Fruit fly (Drosophila melanogaster) whole organism, prepupa: Measurements from ENCODE around the gene CG11663.

Source experiments
- Blimp-1 ChIP-seq: fragments of 200-800 bp; sonication (Bioruptor generic); optimal IDR thresholded peaks from 3 replicates; lab custom pipeline; 2017; ENCODE audit warnings: missing biosample characterization, missing genetic modification characterization, mild to moderate bottlenecking, moderate library complexity, missing genetic modification reagents
- CG11294 ChIP-seq: fragments of 200-800 bp; sonication (Bioruptor generic); IDR thresholded peaks from 2 replicates; pipeline ENCODE4 v1.3.6; 2022; ENCODE audit warnings: missing biosample characterization, missing genetic modification characterization
- CG11762 ChIP-seq: fragments of 200-800 bp; sonication (Bioruptor generic); optimal IDR thresholded peaks from 3 replicates; lab custom pipeline; 2016; ENCODE audit warnings: missing biosample characterization, missing genetic modification characterization; ENCODE audit not compliant: insufficient read depth
- CG1621 ChIP-seq: fragments of 200-800 bp; sonication (Bioruptor generic); optimal IDR thresholded peaks from 3 replicates; lab custom pipeline; 2018; ENCODE audit warnings: missing biosample characterization, mild to moderate bottlenecking, missing genetic modification characterization
- CG3032 ChIP-seq: fragments of 200-800 bp; optimal IDR thresholded peaks from 2 replicates; lab custom pipeline; 2019; ENCODE audit warnings: missing biosample characterization, mild to moderate bottlenecking, missing genetic modification characterization, moderate library complexity
- CG3919 ChIP-seq: fragments of 200-800 bp; sonication (Bioruptor generic); optimal IDR thresholded peaks from 3 replicates; lab custom pipeline; 2016; ENCODE audit warnings: missing biosample characterization, missing genetic modification characterization
- CG6163 ChIP-seq: fragments of 200-800 bp; sonication (Bioruptor generic); IDR thresholded peaks from 3 replicates; pipeline ENCODE4 v1.3.6; 2022; ENCODE audit warnings: missing biosample characterization, missing genetic modification characterization
- CG6276 ChIP-seq: fragments of 200-800 bp; sonication (Bioruptor generic); optimal IDR thresholded peaks from 2 replicates; lab custom pipeline; 2017; ENCODE audit warnings: missing biosample characterization, mild to moderate bottlenecking, missing genetic modification characterization
- CG6792 ChIP-seq: fragments of 200-800 bp; sonication (Bioruptor generic); optimal IDR thresholded peaks from 3 replicates; lab custom pipeline; 2016; ENCODE audit warnings: missing biosample characterization, missing genetic modification characterization
- CG8119 ChIP-seq: fragments of 200-800 bp; sonication (Bioruptor generic); IDR thresholded peaks from 3 replicates; pipeline ENCODE4 v1.3.6; 2022; ENCODE audit warnings: missing biosample characterization, missing genetic modification characterization
- CG8319 ChIP-seq: fragments of 200-800 bp; sonication (Bioruptor generic); optimal IDR thresholded peaks from 3 replicates; lab custom pipeline; 2016; ENCODE audit warnings: missing biosample characterization, missing genetic modification characterization
- CG8632 ChIP-seq: fragments of 200-800 bp; sonication (Bioruptor generic); optimal IDR thresholded peaks from 3 replicates; lab custom pipeline; 2016; ENCODE audit warnings: missing biosample characterization, missing genetic modification characterization
- CG9139 ChIP-seq: fragments of 200-800 bp; sonication (Bioruptor generic); optimal IDR thresholded peaks from 3 replicates; lab custom pipeline; 2017; ENCODE audit warnings: missing biosample characterization, mild to moderate bottlenecking, missing genetic modification characterization
- Eip75B ChIP-seq: fragments of 200-800 bp; sonication (Bioruptor generic); optimal IDR thresholded peaks from 3 replicates; lab custom pipeline; 2016; ENCODE audit warnings: missing biosample characterization, missing genetic modification characterization
- Hr38 ChIP-seq: sonication (Bioruptor generic); optimal IDR thresholded peaks from 2 replicates; lab custom pipeline; 2016; ENCODE audit warnings: missing biosample characterization, missing genetic modification characterization
- Hr4 ChIP-seq: fragments of 200-800 bp; sonication (Bioruptor generic); optimal IDR thresholded peaks from 3 replicates; lab custom pipeline; 2016; ENCODE audit warnings: missing biosample characterization, missing genetic modification characterization
- Sox102F ChIP-seq: fragments of 200-800 bp; sonication (Bioruptor generic); optimal IDR thresholded peaks from 2 replicates; lab custom pipeline; 2016; ENCODE audit warnings: missing biosample characterization, mild to moderate bottlenecking, missing genetic modification characterization
- Sox14 ChIP-seq: fragments of 200-800 bp; sonication (Bioruptor generic); optimal IDR thresholded peaks from 3 replicates; lab custom pipeline; 2016; ENCODE audit warnings: missing biosample characterization, missing genetic modification characterization
- Sox15 ChIP-seq: fragments of 200-800 bp; sonication (Bioruptor generic); optimal IDR thresholded peaks from 3 replicates; lab custom pipeline; 2016; ENCODE audit warnings: missing biosample characterization, missing genetic modification characterization
- achi ChIP-seq: fragments of 200-800 bp; sonication (Bioruptor generic); optimal IDR thresholded peaks from 3 replicates; lab custom pipeline; 2016; ENCODE audit warnings: missing biosample characterization, missing genetic modification characterization
- acj6 ChIP-seq: fragments of 200-800 bp; sonication (Bioruptor generic); optimal IDR thresholded peaks from 3 replicates; lab custom pipeline; 2016; ENCODE audit warnings: missing biosample characterization, missing genetic modification characterization
- dac ChIP-seq: fragments of 200-800 bp; sonication (Bioruptor generic); optimal IDR thresholded peaks from 2 replicates; lab custom pipeline; 2017; ENCODE audit warnings: missing biosample characterization, mild to moderate bottlenecking, missing genetic modification characterization
- dsx ChIP-seq: fragments of 200-800 bp; optimal IDR thresholded peaks from 3 replicates; lab custom pipeline; 2019; ENCODE audit warnings: missing biosample characterization, mild to moderate bottlenecking, missing genetic modification characterization, moderate library complexity; ENCODE audit not compliant: poor library complexity, severe bottlenecking
- esn ChIP-seq: fragments of 200-800 bp; sonication (Bioruptor generic); optimal IDR thresholded peaks from 2 replicates; lab custom pipeline; 2016; ENCODE audit warnings: missing biosample characterization, mild to moderate bottlenecking, missing genetic modification characterization, moderate library complexity
- fd59A ChIP-seq: fragments of 200-800 bp; sonication (Bioruptor generic); optimal IDR thresholded peaks from 2 replicates; lab custom pipeline; 2017; ENCODE audit warnings: missing biosample characterization, mild to moderate bottlenecking, missing genetic modification characterization, missing genetic modification reagents
- fd85E ChIP-seq: fragments of 200-800 bp; sonication (Bioruptor generic); optimal IDR thresholded peaks from 3 replicates; lab custom pipeline; 2016; ENCODE audit warnings: missing biosample characterization, missing genetic modification characterization
- fkh ChIP-seq: fragments of 200-800 bp; sonication (Bioruptor generic); optimal IDR thresholded peaks from 3 replicates; lab custom pipeline; 2017; ENCODE audit warnings: missing biosample characterization, mild to moderate bottlenecking, missing genetic modification characterization, moderate library complexity
- lz ChIP-seq: fragments of 200-800 bp; sonication (Bioruptor generic); optimal IDR thresholded peaks from 3 replicates; lab custom pipeline; 2016; ENCODE audit warnings: missing biosample characterization, missing genetic modification characterization
- net ChIP-seq: fragments of 200-800 bp; sonication (Bioruptor generic); optimal IDR thresholded peaks from 3 replicates; lab custom pipeline; 2016; ENCODE audit warnings: missing biosample characterization, missing genetic modification characterization
- spab ChIP-seq: fragments of 200-800 bp; sonication (Bioruptor generic); optimal IDR thresholded peaks from 2 replicates; lab custom pipeline; 2017; ENCODE audit warnings: missing biosample characterization, mild to moderate bottlenecking, missing genetic modification characterization, missing genetic modification reagents
- svp ChIP-seq: fragments of 200-800 bp; sonication (Bioruptor generic); peaks from one replicate; lab custom pipeline; 2016; ENCODE audit warnings: missing biosample characterization, missing genetic modification characterization
- vri ChIP-seq: fragments of 200-800 bp; sonication (Bioruptor generic); optimal IDR thresholded peaks from 3 replicates; lab custom pipeline; 2016; ENCODE audit warnings: missing biosample characterization, mild to moderate bottlenecking, missing genetic modification characterization

CG11663 gene

DNA sequence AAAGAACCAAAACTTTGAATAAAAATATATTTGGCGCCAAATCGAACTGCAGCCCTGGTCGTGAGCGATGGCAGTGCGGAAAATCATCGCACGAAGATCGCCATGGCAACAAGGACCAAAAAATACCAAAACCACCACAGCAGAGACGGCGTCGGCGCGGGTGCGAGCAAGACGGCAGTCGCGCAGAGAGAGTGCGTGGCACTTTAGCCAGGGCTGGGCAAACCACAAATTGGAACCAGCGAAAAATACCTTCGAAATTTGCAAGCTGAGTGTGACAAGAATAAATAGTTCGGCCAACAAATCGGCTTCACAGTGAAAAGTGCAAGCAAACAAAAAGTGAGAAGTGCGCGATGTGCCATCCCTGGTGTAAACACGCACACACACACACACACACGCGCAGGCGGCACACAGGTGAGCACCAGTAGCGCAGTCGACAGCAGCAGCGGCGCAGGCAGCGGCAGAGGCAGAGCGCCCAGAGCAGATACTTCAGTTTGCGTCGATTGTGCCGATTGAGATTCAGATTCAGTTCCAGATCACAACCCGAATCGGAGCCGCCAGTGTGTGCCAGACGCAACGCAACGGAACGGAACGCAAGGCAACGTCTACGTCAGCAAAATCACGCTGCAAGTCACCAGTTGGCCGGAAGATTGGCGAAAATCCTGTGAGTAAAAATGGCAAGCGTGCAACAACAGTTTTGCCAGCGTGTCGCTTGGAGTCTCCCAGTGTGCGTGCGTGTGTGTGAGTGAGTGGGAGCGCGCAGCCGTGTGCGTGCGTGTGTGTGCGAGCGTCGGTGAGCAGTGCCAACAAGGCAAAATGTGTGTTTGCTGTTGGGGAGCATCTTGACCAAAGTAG, 41.0 kb downstream of the CG11663 start, which contains the start of gene TRAM (continued):
- TF ChIP-seq Eip75B (GFP tag; lab: Kevin White, UChicago) (peak; percentile 97), Sox15 (GFP tag; lab: Kevin White, UChicago) (peak; percentile 97), fd85E (GFP tag; lab: Kevin White, UChicago) (peak; percentile 95), net (GFP tag; lab: Kevin White, UChicago) (peak; percentile 97), CG8119 (peak; percentile 99), dac (GFP tag; lab: Kevin White, UChicago) (peak; percentile 99), CG6276 (GFP tag; lab: Kevin White, UChicago) (peak; percentile 98), achi (GFP tag; lab: Kevin White, UChicago) (peak; percentile 97), CG11294 (GFP tag; lab: Robert Waterston, UW) (peak; percentile 98), acj6 (GFP tag; lab: Kevin White, UChicago) (peak; percentile 96), svp (GFP tag; lab: Kevin White, UChicago) (peak; percentile 98), Hr4 (GFP tag; lab: Kevin White, UChicago) (peak; percentile 98), lz (GFP tag; lab: Kevin White, UChicago) (peak; percentile 98), CG8632 (GFP tag; lab: Kevin White, UChicago) (peak; percentile 95), Blimp-1 (peak; percentile 92), spab (peak; percentile 96), CG3919 (GFP tag; lab: Kevin White, UChicago) (peak; percentile 98)
- TF ChIP-seq, all 60 proteins: peak for 60

DNA sequence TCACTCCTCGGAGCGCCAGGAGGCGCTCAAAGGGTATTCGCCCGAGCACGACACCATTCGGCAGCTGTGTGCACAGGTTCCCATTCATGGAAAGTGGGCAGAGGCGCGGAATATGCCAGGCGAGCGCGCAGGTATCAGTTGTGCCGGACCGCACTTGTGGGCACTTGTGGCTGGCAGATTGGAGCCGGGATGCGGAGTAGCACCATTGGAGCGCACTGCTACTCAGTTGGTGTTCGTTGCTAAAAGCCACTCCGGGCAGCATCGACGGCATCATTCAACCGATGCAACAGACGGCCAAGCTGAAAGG, 41.6 kb downstream of the CG11663 start:
- TF ChIP-seq fkh (GFP tag; lab: Kevin White, UChicago) (no peak), CG9139 (GFP tag; lab: Kevin White, UChicago) (no peak), dsx (GFP tag; lab: Kevin White, UChicago) (no peak), CG6792 (GFP tag; lab: Kevin White, UChicago) (no peak), CG6163 (GFP tag; lab: Robert Waterston, UW) (no peak), dac (GFP tag; lab: Kevin White, UChicago) (no peak), net (GFP tag; lab: Kevin White, UChicago) (no peak), CG11762 (GFP tag; lab: Kevin White, UChicago) (no peak), CG3032 (tag; lab: Kevin White, UChicago) (no peak), fd59A (GFP tag; lab: Kevin White, UChicago) (no peak), CG1621 (tag; lab: Kevin White, UChicago) (no peak), Sox102F (GFP tag; lab: Kevin White, UChicago) (no peak), CG8319 (no peak), Hr38 (GFP tag; lab: Kevin White, UChicago) (no peak), fd85E (GFP tag; lab: Kevin White, UChicago) (no peak), vri (GFP tag; lab: Kevin White, UChicago) (no peak)

DNA sequence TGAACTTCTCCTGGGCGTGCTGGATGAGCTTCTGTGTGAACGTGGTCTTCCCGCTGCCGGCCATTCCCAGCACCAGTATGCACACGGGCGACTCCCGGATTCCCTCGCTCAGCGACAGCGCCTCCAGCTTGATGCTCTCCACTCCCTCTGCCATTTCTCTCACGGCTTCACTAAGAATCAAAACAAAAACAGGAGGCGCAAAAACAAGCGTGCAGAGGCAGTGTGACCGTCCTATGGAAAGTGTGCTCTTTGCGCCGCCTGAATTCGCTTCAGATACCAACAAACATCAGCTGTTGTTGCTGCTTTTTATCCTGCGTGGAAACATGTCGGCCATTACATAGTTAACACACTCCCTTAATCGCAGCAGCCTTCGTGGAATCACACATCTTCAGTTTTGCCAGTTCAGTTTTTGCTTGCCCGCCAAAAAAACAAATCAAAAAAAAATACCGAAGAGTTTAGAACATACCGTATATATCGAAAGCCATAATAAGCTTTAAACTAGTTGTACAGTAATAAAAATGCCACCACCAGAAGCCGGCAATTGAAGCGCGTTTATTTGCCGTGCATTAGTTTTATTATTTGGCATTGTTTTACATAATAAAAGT, 46.4 kb downstream of the CG11663 start, which contains the start of the genes CG3704 and mus81:
CG3704 (minus strand) TSS at position 226 of the 605 bp plus-strand sequence.
mus81 (plus strand) TSS at position 496 of the 605 bp plus-strand sequence.
- TF ChIP-seq Sox14 (no peak), esn (peak; percentile 14), CG1621 (tag; lab: Kevin White, UChicago) (peak; percentile 19)
